Fruit fly (Drosophila melanogaster) whole organism, wandering third instar larva: Measurements from ENCODE around the gene wls.
"Not testable (repeated sequence)": the region's sequence is repeated elsewhere in the genome, so short reads cannot be mapped to it uniquely, and the experiment has no call there.

Source experiments
- Abd-B ChIP-seq: fragments of >200 bp; optimal IDR thresholded peaks from 2 replicates; lab custom pipeline; 2017; ENCODE audit warnings: missing biosample characterization, missing genetic modification characterization
- CG32264 ChIP-seq: fragments of 200-800 bp; sonication (Bioruptor generic); optimal IDR thresholded peaks from 2 replicates; lab custom pipeline; 2016; ENCODE audit warnings: missing biosample characterization, missing genetic modification characterization
- CG9705 ChIP-seq: fragments of 200-800 bp; sonication (Bioruptor generic); optimal IDR thresholded peaks from 2 replicates; lab custom pipeline; 2018; ENCODE audit warnings: missing biosample characterization, mild to moderate bottlenecking, missing genetic modification characterization
- CrebA ChIP-seq: fragments of 200-800 bp; sonication (Bioruptor generic); optimal IDR thresholded peaks from 2 replicates; lab custom pipeline; 2016; ENCODE audit warnings: missing biosample characterization, mild to moderate bottlenecking, missing genetic modification characterization, borderline replicate concordance
- Dfd ChIP-seq: fragments of >200 bp; optimal IDR thresholded peaks from 2 replicates; lab custom pipeline; 2017; ENCODE audit warnings: missing biosample characterization, missing genetic modification characterization
- Dif ChIP-seq: fragments of 200-275, 200-300 bp; sonication (Bioruptor generic); optimal IDR thresholded peaks from 2 replicates; lab custom pipeline; 2018; ENCODE audit warnings: missing biosample characterization, missing genetic modification characterization; ENCODE audit not compliant: partially characterized antibody
- GATAd ChIP-seq: sonication (Bioruptor generic); optimal IDR thresholded peaks from 2 replicates; lab custom pipeline; 2016; ENCODE audit warnings: missing biosample characterization, missing genetic modification characterization
- HLH106 ChIP-seq: fragments of 200-800 bp; optimal IDR thresholded peaks from 3 replicates; lab custom pipeline; 2019; ENCODE audit warnings: missing biosample characterization, mild to moderate bottlenecking, missing genetic modification characterization, moderate library complexity
- Hr83 ChIP-seq: fragments of 200-300 bp; sonication (Bioruptor generic); optimal IDR thresholded peaks from 2 replicates; lab custom pipeline; 2016; ENCODE audit warnings: missing biosample characterization, mild to moderate bottlenecking, missing genetic modification characterization, moderate library complexity; ENCODE audit not compliant: poor library complexity, severe bottlenecking
- Jra ChIP-seq: sonication (Bioruptor generic); optimal IDR thresholded peaks from 2 replicates; lab custom pipeline; 2016; ENCODE audit warnings: missing biosample characterization, missing genetic modification characterization
- Mio ChIP-seq: sonication (Bioruptor generic); optimal IDR thresholded peaks from 2 replicates; lab custom pipeline; 2016; ENCODE audit warnings: missing biosample characterization, missing genetic modification characterization
- Myc ChIP-seq: fragments of >200 bp; optimal IDR thresholded peaks from 2 replicates; lab custom pipeline; 2017
- OdsH ChIP-seq: fragments of 200-800 bp; sonication (Bioruptor generic); optimal IDR thresholded peaks from 2 replicates; lab custom pipeline; 2016; ENCODE audit warnings: missing biosample characterization, mild to moderate bottlenecking, missing genetic modification characterization
- Rel ChIP-seq, 2 experiments: fragments of 200-800 bp; sonication (Bioruptor generic) in 1 of 2; optimal IDR thresholded peaks; 2 replicates in 1 of 2; 3 replicates in 1 of 2; lab custom pipeline; 2016 to 2019; ENCODE audit warnings: mild to moderate bottlenecking in 2 of 2, missing biosample characterization in 2 of 2, missing genetic modification characterization in 2 of 2, moderate library complexity in 1 of 2
- Sp1 ChIP-seq: fragments of 200-800 bp; sonication (Bioruptor generic); optimal IDR thresholded peaks from 3 replicates; lab custom pipeline; 2019; ENCODE audit warnings: missing biosample characterization, mild to moderate bottlenecking, missing genetic modification characterization, moderate library complexity
- Vsx2 ChIP-seq: fragments of 200-300, 225-300 bp; sonication (Bioruptor generic); optimal IDR thresholded peaks from 2 replicates; lab custom pipeline; 2018; ENCODE audit warnings: missing biosample characterization, missing genetic modification characterization; ENCODE audit not compliant: partially characterized antibody
- brk ChIP-seq: fragments of 200-800 bp; sonication (Bioruptor generic); optimal IDR thresholded peaks from 2 replicates; lab custom pipeline; 2016; ENCODE audit warnings: missing biosample characterization, mild to moderate bottlenecking, missing genetic modification characterization
- dl ChIP-seq, 2 experiments: fragments of 175-275, 200-275 bp in 1 of 2; fragments of 200-275 bp in 1 of 2; sonication (Bioruptor generic); optimal IDR thresholded peaks; lab custom pipeline; 2018; ENCODE audit warnings: mild to moderate bottlenecking in 2 of 2, missing biosample characterization in 2 of 2, missing genetic modification characterization in 2 of 2, moderate library complexity in 2 of 2; ENCODE audit not compliant: partially characterized antibody in 2 of 2, insufficient read depth in 1 of 2
- dmrt93B ChIP-seq: fragments of 200-800 bp; sonication (Bioruptor generic); optimal IDR thresholded peaks from 2 replicates; lab custom pipeline; 2018; ENCODE audit warnings: missing biosample characterization, mild to moderate bottlenecking, missing genetic modification characterization
- dsf ChIP-seq: sonication (Bioruptor generic); optimal IDR thresholded peaks from 2 replicates; lab custom pipeline; 2016; ENCODE audit warnings: missing biosample characterization, missing genetic modification characterization, borderline replicate concordance
- ey ChIP-seq: fragments of 200-800 bp; sonication (Bioruptor generic); optimal IDR thresholded peaks from 2 replicates; lab custom pipeline; 2016; ENCODE audit warnings: missing biosample characterization, missing genetic modification characterization
- foxo ChIP-seq, 2 experiments: fragments of 200-800 bp; sonication (Bioruptor generic); optimal IDR thresholded peaks; 2 replicates in 1 of 2; 3 replicates in 1 of 2; lab custom pipeline; 2016 to 2017; ENCODE audit warnings: missing biosample characterization in 2 of 2, missing genetic modification characterization in 2 of 2
- fru ChIP-seq: fragments of 200-800 bp; sonication (Bioruptor generic); optimal IDR thresholded peaks from 3 replicates; lab custom pipeline; 2016; ENCODE audit warnings: missing biosample characterization, mild to moderate bottlenecking, missing genetic modification characterization
- jim ChIP-seq: fragments of 175-275, 200-325 bp; sonication (Bioruptor generic); optimal IDR thresholded peaks from 2 replicates; lab custom pipeline; 2016; ENCODE audit warnings: missing biosample characterization, mild to moderate bottlenecking, missing genetic modification characterization
- lola ChIP-seq: fragments of >200 bp; optimal IDR thresholded peaks from 2 replicates; lab custom pipeline; 2017; ENCODE audit warnings: missing biosample characterization, missing genetic modification characterization
- pan ChIP-seq: fragments of >200 bp; optimal IDR thresholded peaks from 2 replicates; lab custom pipeline; 2017
- psq ChIP-seq: fragments of 200-800 bp; sonication (Bioruptor generic); optimal IDR thresholded peaks from 3 replicates; lab custom pipeline; 2017; ENCODE audit warnings: missing biosample characterization, mild to moderate bottlenecking, missing genetic modification characterization, moderate library complexity
- rgr ChIP-seq: fragments of 200-800 bp; sonication (Bioruptor generic); optimal IDR thresholded peaks from 3 replicates; lab custom pipeline; 2016; ENCODE audit warnings: missing biosample characterization, mild to moderate bottlenecking, missing genetic modification characterization
- sv ChIP-seq: fragments of 200-800 bp; sonication (Bioruptor generic); optimal IDR thresholded peaks from 3 replicates; lab custom pipeline; 2016; ENCODE audit warnings: missing biosample characterization, missing genetic modification characterization
- usp ChIP-seq: fragments of >200 bp; optimal IDR thresholded peaks from 2 replicates; lab custom pipeline; 2017; ENCODE audit warnings: missing biosample characterization, missing genetic modification characterization

The wls gene

dm6 chr3L:11135846-11136245 lies 33.6 kb downstream of the wls start, which contains the start of gene IRSp53:
TSS of gene IRSp53 (plus strand) at chr3L:11136049.
- TF ChIP-seq CrebA (peak; percentile 20), Sp1 (GFP tag; lab: Kevin White, UChicago) (no peak)

- not testable (repeated sequence) for TF ChIP-seq OdsH (GFP tag; lab: Kevin White, UChicago); rgr (GFP tag; lab: Kevin White, UChicago); Rel (GFP tag; optimal IDR thresholded peaks at IDR 0.05; lab: Kevin White, UChicago); Rel (tag; optimal IDR thresholded peaks at IDR 0.05; lab: Kevin White, UChicago)
Measured at dm6 chr3L:11134886-11135285, 34.5 kb downstream of the wls start, which contains the start of gene CG14143. TSS of gene CG14143 (plus strand) at chr3L:11134987.

dm6 chr3L:11132055-11132454 lies 37.4 kb downstream of the wls start, which contains the start of gene CG32074:
TSS of gene CG32074 (minus strand) at chr3L:11132322.
- TF ChIP-seq Dif, Dfd, rgr (GFP tag; lab: Kevin White, UChicago): not testable (repeated sequence)

- TF ChIP-seq dmrt93B (no peak), Dfd (GFP tag; lab: Kevin White, UChicago) (no peak), Jra (no peak), GATAd (no peak), HLH106 (tag; lab: Kevin White, UChicago) (no peak), sv (GFP tag; lab: Kevin White, UChicago) (no peak), pan (lab: Kevin White, UChicago) (no peak), Vsx2 (GFP tag; lab: Kevin White, UChicago) (no peak), brk (GFP tag; lab: Kevin White, UChicago) (no peak), jim (GFP tag; lab: Kevin White, UChicago) (no peak), lola (no peak)
Measured at dm6 chr3L:11130535-11130934, 38.9 kb downstream of the wls start, which contains the start of gene nol. TSS of gene nol (plus strand) at chr3L:11130835.

- no peak for TF ChIP-seq fru (GFP tag; lab: Kevin White, UChicago)
- no peak for TF ChIP-seq ey (GFP tag; lab: Kevin White, UChicago)
- no peak for TF ChIP-seq Mio
- no peak for TF ChIP-seq Sp1 (GFP tag; lab: Kevin White, UChicago)
- no peak for TF ChIP-seq Myc
- no peak for TF ChIP-seq jim (GFP tag; lab: Kevin White, UChicago)
- no peak for TF ChIP-seq Dif (GFP tag; lab: Kevin White, UChicago)
- no peak for TF ChIP-seq lola
- no peak for TF ChIP-seq Rel (GFP tag; optimal IDR thresholded peaks at IDR 0.05; lab: Kevin White, UChicago)
- no peak for TF ChIP-seq Rel (tag; optimal IDR thresholded peaks at IDR 0.05; lab: Kevin White, UChicago)
- TF ChIP-seq CG9705: no peak
- TF ChIP-seq usp (GFP tag; lab: Kevin White, UChicago): no peak
- no peak for TF ChIP-seq foxo (GFP tag; optimal IDR thresholded peaks at IDR 0.05; lab: Kevin White, UChicago)
- no peak for TF ChIP-seq Dfd (GFP tag; lab: Kevin White, UChicago)
- no peak for TF ChIP-seq dl (GFP tag; optimal IDR thresholded peaks at IDR 0.05; lab: Kevin White, UChicago; ENCODE audit: insufficient read depth in 1 of 2, partially characterized antibody in 2 of 2)
- TF ChIP-seq dmrt93B: no peak
- no peak for TF ChIP-seq dsf (GFP tag; lab: Kevin White, UChicago)
- no peak for TF ChIP-seq CG32264
- no peak for TF ChIP-seq Abd-B (GFP tag; lab: Kevin White, UChicago)
- no peak for TF ChIP-seq psq
- TF ChIP-seq Hr83 (GFP tag; lab: Kevin White, UChicago): no peak
Measured at dm6 chr3L:11125636-11126532, 43.5 kb downstream of the wls start.
